Worm (Caenorhabditis elegans) whole organism, L1 larva: ENCODE data around the gene F37C12.18.

ENCODE experiments used
- C16A3.4 ChIP-seq: fragments of 150-350 bp; optimal IDR thresholded peaks from 2 replicates; lab custom pipeline; 2014; ENCODE audit warnings: missing biosample characterization, missing genetic modification characterization
- C34B4.2 ChIP-seq: sonication (generic microtip); optimal IDR thresholded peaks from 2 replicates; lab custom pipeline; 2017; ENCODE audit warnings: mild to moderate bottlenecking, missing genetic modification characterization, missing compliant biosample characterization
- Y116A8C.19 ChIP-seq: sonication (generic microtip); optimal IDR thresholded peaks from 2 replicates; lab custom pipeline; 2016; ENCODE audit warnings: missing compliant biosample characterization, missing genetic modification characterization, borderline replicate concordance
- aly-2 ChIP-seq: fragments of 150-350 bp; optimal IDR thresholded peaks from 2 replicates; lab custom pipeline; 2014; ENCODE audit warnings: missing biosample characterization, missing genetic modification characterization
- ama-1 ChIP-seq: fragments of 150-350 bp; optimal IDR thresholded peaks from 2 replicates; lab custom pipeline; 2014
- blmp-1 ChIP-seq: fragments of 150-350 bp; optimal IDR thresholded peaks from 2 replicates; lab custom pipeline; 2014; ENCODE audit warnings: missing biosample characterization, missing genetic modification characterization
- ceh-63 ChIP-seq: fragments of 200-800 bp; sonication (Bioruptor generic); optimal IDR thresholded peaks from 2 replicates; lab custom pipeline; 2018; ENCODE audit warnings: mild to moderate bottlenecking, missing genetic modification characterization, missing compliant biosample characterization
- ces-1 ChIP-seq: fragments of 150-350 bp; optimal IDR thresholded peaks from 2 replicates; lab custom pipeline; 2014; ENCODE audit warnings: missing biosample characterization, missing genetic modification reagents, missing genetic modification characterization
- dpl-1 ChIP-seq, 3 experiments: fragments of 150-350 bp in 2 of 3; sonication (generic microtip) in 1 of 3; optimal IDR thresholded peaks; 2 replicates each; lab custom pipeline; 2014 to 2017; ENCODE audit warnings: missing biosample characterization in 3 of 3, missing genetic modification characterization in 3 of 3, missing genetic modification reagents in 3 of 3
- egl-13 ChIP-seq: sonication (generic microtip); optimal IDR thresholded peaks from 2 replicates; lab custom pipeline; 2016; ENCODE audit warnings: missing genotype, missing genetic modification reagents, missing genetic modification characterization, missing compliant biosample characterization
- egl-27 ChIP-seq, 2 experiments: fragments of 150-350 bp in 1 of 2; sonication (generic microtip); optimal IDR thresholded peaks; 3 replicates each; lab custom pipeline; 2017 to 2018; ENCODE audit warnings: missing biosample characterization in 2 of 2, missing genetic modification characterization in 2 of 2, missing genetic modification reagents in 2 of 2
- elt-3 ChIP-seq, 6 experiments: fragments of 150-350 bp in 1 of 6; sonication (generic microtip); optimal IDR thresholded peaks; 2 replicates each; lab custom pipeline; 2017 to 2018; ENCODE audit warnings: missing biosample characterization in 6 of 6, missing genetic modification characterization in 6 of 6, inconsistent platforms in 1 of 6
- ets-5 ChIP-seq: fragments of 200-800 bp; sonication (Bioruptor generic); IDR thresholded peaks from 2 replicates; pipeline ENCODE4 v1.3.6; 2022; ENCODE audit warnings: missing genetic modification characterization, missing compliant biosample characterization
- fkh-4 ChIP-seq: sonication (generic microtip); optimal IDR thresholded peaks from 2 replicates; lab custom pipeline; 2016; ENCODE audit warnings: missing compliant biosample characterization, missing genetic modification characterization, borderline replicate concordance
- fkh-8 ChIP-seq: sonication (generic microtip); optimal IDR thresholded peaks from 2 replicates; lab custom pipeline; 2016; ENCODE audit warnings: mild to moderate bottlenecking, missing genetic modification characterization, missing compliant biosample characterization
- fos-1 ChIP-seq: fragments of 150-350 bp; optimal IDR thresholded peaks from 2 replicates; lab custom pipeline; 2014; ENCODE audit warnings: missing biosample characterization, missing genetic modification characterization
- grh-1 ChIP-seq: fragments of 200-800 bp; sonication (Bioruptor generic); IDR thresholded peaks from 2 replicates; pipeline ENCODE4 v1.3.6; 2022; ENCODE audit warnings: missing genetic modification reagents, missing genetic modification characterization, missing compliant biosample characterization
- hlh-17 ChIP-seq: fragments of 200-800 bp; sonication (Bioruptor generic); optimal IDR thresholded peaks from 2 replicates; lab custom pipeline; 2018; ENCODE audit warnings: missing genetic modification characterization, mild to moderate bottlenecking, missing compliant biosample characterization, moderate library complexity, borderline replicate concordance
- hlh-4 ChIP-seq: sonication (generic microtip); optimal IDR thresholded peaks from 2 replicates; lab custom pipeline; 2016; ENCODE audit warnings: mild to moderate bottlenecking, missing genetic modification characterization, missing compliant biosample characterization
- hpl-2 ChIP-seq: fragments of 150-350 bp; optimal IDR thresholded peaks from 2 replicates; lab custom pipeline; 2014; ENCODE audit warnings: missing biosample characterization, missing genetic modification reagents, missing genetic modification characterization
- irx-1 ChIP-seq: sonication (generic microtip); optimal IDR thresholded peaks from 2 replicates; lab custom pipeline; 2016; ENCODE audit warnings: missing genetic modification characterization, missing compliant biosample characterization
- jun-1 ChIP-seq: fragments of 150-350 bp; optimal IDR thresholded peaks from 2 replicates; lab custom pipeline; 2014; ENCODE audit warnings: missing biosample characterization, missing genetic modification reagents, missing genetic modification characterization
- lin-13 ChIP-seq: fragments of 150-350 bp; optimal IDR thresholded peaks from 2 replicates; lab custom pipeline; 2014; ENCODE audit warnings: missing biosample characterization, missing genetic modification reagents, missing genetic modification characterization
- lin-14 ChIP-seq: fragments of 200-800 bp; sonication (Bioruptor generic); optimal IDR thresholded peaks from 2 replicates; lab custom pipeline; 2018; ENCODE audit warnings: mild to moderate bottlenecking, missing genetic modification characterization, moderate library complexity, missing compliant biosample characterization
- lin-15B ChIP-seq: fragments of 150-350 bp; sonication (generic microtip); optimal IDR thresholded peaks from 3 replicates; lab custom pipeline; 2014; ENCODE audit warnings: missing biosample characterization, missing genetic modification characterization
- lin-39 ChIP-seq: fragments of 150-350 bp; optimal IDR thresholded peaks from 2 replicates; lab custom pipeline; 2014; ENCODE audit warnings: missing biosample characterization, missing genetic modification reagents, missing genetic modification characterization
- lir-3 ChIP-seq: sonication (generic microtip); optimal IDR thresholded peaks from 2 replicates; lab custom pipeline; 2016; ENCODE audit warnings: mild to moderate bottlenecking, missing genetic modification characterization, moderate library complexity, missing compliant biosample characterization; ENCODE audit not compliant: poor library complexity
- lsy-2 ChIP-seq, 2 experiments: fragments of 150-350 bp; optimal IDR thresholded peaks; 2 replicates each; lab custom pipeline; 2014; ENCODE audit warnings: missing biosample characterization in 2 of 2, missing genetic modification characterization in 2 of 2
- mab-9 ChIP-seq: fragments of 200-800 bp; sonication (Bioruptor generic); IDR thresholded peaks from 2 replicates; pipeline ENCODE4 v1.3.6; 2022; ENCODE audit warnings: missing genetic modification reagents, missing genetic modification characterization, missing compliant biosample characterization
- mdl-1 ChIP-seq, 2 experiments: fragments of 150-350 bp; optimal IDR thresholded peaks; 2 replicates each; lab custom pipeline; 2014 to 2017; ENCODE audit warnings: missing biosample characterization in 2 of 2, missing genetic modification characterization in 2 of 2, inconsistent platforms in 1 of 2
- mef-2 ChIP-seq: fragments of 150-350 bp; optimal IDR thresholded peaks from 2 replicates; lab custom pipeline; 2014; ENCODE audit warnings: missing biosample characterization, missing genetic modification characterization
- nhr-12 ChIP-seq: sonication (generic microtip); optimal IDR thresholded peaks from 2 replicates; lab custom pipeline; 2017; ENCODE audit warnings: missing biosample characterization, missing genetic modification characterization
- nhr-19 ChIP-seq: fragments of 200-800 bp; sonication (Bioruptor generic); conservative IDR thresholded peaks from 2 replicates; pipeline ENCODE4 v1.3.6; 2022; ENCODE audit warnings: missing genetic modification characterization, missing compliant biosample characterization
- nhr-237 ChIP-seq: fragments of 150-350 bp; optimal IDR thresholded peaks from 2 replicates; lab custom pipeline; 2014; ENCODE audit warnings: missing biosample characterization, missing genetic modification characterization
- nhr-28 ChIP-seq: fragments of 150-350 bp; optimal IDR thresholded peaks from 2 replicates; lab custom pipeline; 2014; ENCODE audit warnings: missing biosample characterization, missing genetic modification characterization
- nhr-47 ChIP-seq: sonication (generic microtip); optimal IDR thresholded peaks from 2 replicates; lab custom pipeline; 2016; ENCODE audit warnings: mild to moderate bottlenecking, missing genetic modification characterization, moderate library complexity, missing compliant biosample characterization
- nhr-71 ChIP-seq: sonication (generic microtip); optimal IDR thresholded peaks from 2 replicates; lab custom pipeline; 2016; ENCODE audit warnings: mild to moderate bottlenecking, missing genetic modification characterization, moderate library complexity, missing compliant biosample characterization
- nhr-84 ChIP-seq: sonication (generic microtip); optimal IDR thresholded peaks from 2 replicates; lab custom pipeline; 2017; ENCODE audit warnings: missing biosample characterization, missing genetic modification characterization
- nhr-90 ChIP-seq: sonication (generic microtip); optimal IDR thresholded peaks from 2 replicates; lab custom pipeline; 2016; ENCODE audit warnings: mild to moderate bottlenecking, missing genetic modification characterization, missing compliant biosample characterization; ENCODE audit not compliant: poor library complexity
- pag-3 ChIP-seq: sonication (generic microtip); optimal IDR thresholded peaks from 2 replicates; lab custom pipeline; 2017; ENCODE audit warnings: missing genetic modification characterization, mild to moderate bottlenecking, missing compliant biosample characterization, antibody characterized with exemption, borderline replicate concordance; ENCODE audit not compliant: insufficient read depth
- pax-3 ChIP-seq: fragments of 200-800 bp; sonication (Bioruptor generic); optimal IDR thresholded peaks from 2 replicates; lab custom pipeline; 2018; ENCODE audit warnings: mild to moderate bottlenecking, missing genetic modification characterization, moderate library complexity, missing compliant biosample characterization
- rnt-1 ChIP-seq: sonication (generic microtip); optimal IDR thresholded peaks from 2 replicates; lab custom pipeline; 2016; ENCODE audit warnings: mild to moderate bottlenecking, missing genetic modification characterization, moderate library complexity, missing compliant biosample characterization
- skn-1 ChIP-seq: fragments of 150-350 bp; optimal IDR thresholded peaks from 2 replicates; lab custom pipeline; 2014; ENCODE audit warnings: missing biosample characterization, missing genetic modification characterization
- snpc-4 ChIP-seq: fragments of 150-350 bp; optimal IDR thresholded peaks from 2 replicates; lab custom pipeline; 2014; ENCODE audit warnings: missing biosample characterization, missing genetic modification characterization
- snu-23 ChIP-seq: sonication (generic microtip); optimal IDR thresholded peaks from 2 replicates; lab custom pipeline; 2016; ENCODE audit warnings: missing genetic modification characterization, missing compliant biosample characterization
- sox-4 ChIP-seq: sonication (generic microtip); optimal IDR thresholded peaks from 2 replicates; lab custom pipeline; 2016; ENCODE audit warnings: missing genetic modification characterization, missing compliant biosample characterization
- sptf-1 ChIP-seq: fragments of 150-350 bp; optimal IDR thresholded peaks from 2 replicates; lab custom pipeline; 2014; ENCODE audit warnings: missing biosample characterization, missing genetic modification characterization
- swsn-7 ChIP-seq: sonication (generic microtip); optimal IDR thresholded peaks from 2 replicates; lab custom pipeline; 2016; ENCODE audit warnings: missing genetic modification characterization, missing compliant biosample characterization
- tbx-2 ChIP-seq: sonication (generic microtip); optimal IDR thresholded peaks from 2 replicates; lab custom pipeline; 2016; ENCODE audit warnings: missing genetic modification characterization, missing compliant biosample characterization
- unc-30 ChIP-seq: sonication (generic microtip); optimal IDR thresholded peaks from 2 replicates; lab custom pipeline; 2017; ENCODE audit warnings: missing biosample characterization, missing genetic modification characterization
- unc-62 ChIP-seq: fragments of 150-350 bp; optimal IDR thresholded peaks from 2 replicates; lab custom pipeline; 2014; ENCODE audit warnings: missing biosample characterization, missing genetic modification reagents, missing genetic modification characterization
- unc-86 ChIP-seq: sonication (generic microtip); optimal IDR thresholded peaks from 2 replicates; lab custom pipeline; 2016; ENCODE audit warnings: missing genetic modification characterization, missing compliant biosample characterization
- zag-1 ChIP-seq: fragments of 150-350 bp; optimal IDR thresholded peaks from 2 replicates; lab custom pipeline; 2014; ENCODE audit warnings: missing biosample characterization, missing genetic modification characterization
- zip-4 ChIP-seq: fragments of 200-800 bp; sonication (Bioruptor generic); optimal IDR thresholded peaks from 2 replicates; lab custom pipeline; 2018; ENCODE audit warnings: mild to moderate bottlenecking, missing genetic modification characterization, moderate library complexity, missing compliant biosample characterization

Gene F37C12.18

ce11 chrIII:7152569-7152968 lies 42.7 kb downstream of the F37C12.18 start:
- TF ChIP-seq ceh-63 (no peak), lin-15B (tag; lab: Kevin White, UChicago) (no peak), nhr-19 (GFP tag; lab: Robert Waterston, UW) (peak; percentile 26; the same call in 1 of the 2 replicates), lin-13 (GFP tag; lab: Kevin White, UChicago) (no peak), lsy-2 (tag; optimal IDR thresholded peaks at IDR 0.05; lab: Kevin White, UChicago) (peak in 1 of 2 experiments; percentile 17), fos-1 (tag; lab: Kevin White, UChicago) (no peak), sptf-1 (tag; lab: Kevin White, UChicago) (no peak), mef-2 (tag; lab: Kevin White, UChicago) (no peak), skn-1 (tag; lab: Kevin White, UChicago) (no peak), unc-86 (tag; lab: Kevin White, UChicago) (no peak), zip-4 (GFP tag; lab: Kevin White, UChicago) (no peak), jun-1 (tag; lab: Kevin White, UChicago) (no peak), ces-1 (GFP tag; lab: Kevin White, UChicago) (no peak), unc-62 (GFP tag; lab: Kevin White, UChicago) (no peak), hlh-17 (GFP tag; lab: Kevin White, UChicago) (no peak), C34B4.2 (tag; lab: Kevin White, UChicago) (no peak), lir-3 (no peak), dpl-1 (GFP tag; optimal IDR thresholded peaks at IDR 0.05; lab: Kevin White, UChicago) (no peak), lin-14 (GFP tag; lab: Kevin White, UChicago) (peak; percentile 51), blmp-1 (tag; lab: Kevin White, UChicago) (no peak), unc-30 (tag; lab: Kevin White, UChicago) (no peak), nhr-12 (no peak), ets-5 (GFP tag; lab: Robert Waterston, UW) (no peak), nhr-84 (no peak), sox-4 (tag; lab: Kevin White, UChicago) (no peak), snu-23 (peak; percentile 13), fkh-4 (tag; lab: Kevin White, UChicago) (no peak), nhr-237 (tag; lab: Kevin White, UChicago) (no peak), egl-27 (tag; optimal IDR thresholded peaks at IDR 0.05; lab: Kevin White, UChicago) (no peak), fkh-8 (tag; lab: Kevin White, UChicago) (no peak), hpl-2 (GFP tag; lab: Kevin White, UChicago) (no peak), hlh-4 (tag; lab: Kevin White, UChicago) (no peak), grh-1 (GFP tag; lab: Robert Waterston, UW) (peak; percentile 74), lin-39 (tag; lab: Kevin White, UChicago) (no peak), aly-2 (tag; lab: Kevin White, UChicago) (no peak), zag-1 (tag; lab: Kevin White, UChicago) (no peak), rnt-1 (tag; lab: Kevin White, UChicago) (no peak), pag-3 (tag; lab: Kevin White, UChicago) (no peak), ama-1 (no peak), mdl-1 (tag; optimal IDR thresholded peaks at IDR 0.05; lab: Kevin White, UChicago) (no peak), snpc-4 (tag; lab: Kevin White, UChicago) (no peak), mab-9 (no peak), elt-3 (tag; optimal IDR thresholded peaks at IDR 0.05; lab: Kevin White, UChicago) (no peak), pax-3 (tag; lab: Kevin White, UChicago) (no peak), Y116A8C.19 (tag; lab: Kevin White, UChicago) (no peak), nhr-28 (tag; lab: Kevin White, UChicago) (no peak), tbx-2 (tag; lab: Kevin White, UChicago) (no peak), swsn-7 (tag; lab: Kevin White, UChicago) (no peak), nhr-71 (tag; lab: Kevin White, UChicago) (peak; percentile 23), C16A3.4 (tag; lab: Kevin White, UChicago) (no peak), irx-1 (tag; lab: Kevin White, UChicago) (no peak), nhr-90 (no peak), nhr-47 (tag; lab: Kevin White, UChicago) (no peak), egl-13 (tag; lab: Kevin White, UChicago) (no peak)
